Worm (Caenorhabditis elegans) whole organism, late embryonic: ENCODE measurements around the gene rib-2.

Source experiments
- C08G9.2 ChIP-seq: sonication (generic microtip); optimal IDR thresholded peaks from 2 replicates; lab custom pipeline; 2016; ENCODE audit warnings: mild to moderate bottlenecking, missing genetic modification characterization, moderate library complexity, missing compliant biosample characterization
- K02D7.2 ChIP-seq: sonication (generic microtip); optimal IDR thresholded peaks from 2 replicates; lab custom pipeline; 2017; ENCODE audit warnings: mild to moderate bottlenecking, missing genetic modification characterization, missing compliant biosample characterization
- K09A11.1 ChIP-seq: sonication (generic microtip); optimal IDR thresholded peaks from 2 replicates; lab custom pipeline; 2017; ENCODE audit warnings: antibody characterized with exemption, mild to moderate bottlenecking, missing genetic modification characterization, missing compliant biosample characterization; ENCODE audit not compliant: insufficient read depth
- Y22D7AL.16 ChIP-seq: sonication (generic microtip); optimal IDR thresholded peaks from 2 replicates; lab custom pipeline; 2016; ENCODE audit warnings: missing genetic modification characterization, missing compliant biosample characterization
- ceh-19 ChIP-seq: fragments of 200-800 bp; sonication (Bioruptor generic); optimal IDR thresholded peaks from 2 replicates; lab custom pipeline; 2018; ENCODE audit warnings: mild to moderate bottlenecking, missing genetic modification characterization, missing compliant biosample characterization
- ceh-30 ChIP-seq: fragments of 150-350 bp; optimal IDR thresholded peaks from 2 replicates; lab custom pipeline; 2014; ENCODE audit warnings: missing biosample characterization, missing genetic modification characterization
- ceh-34 ChIP-seq: sonication (generic microtip); optimal IDR thresholded peaks from 2 replicates; lab custom pipeline; 2016; ENCODE audit warnings: mild to moderate bottlenecking, missing genetic modification characterization, missing compliant biosample characterization
- ceh-9 ChIP-seq: sonication (generic microtip); optimal IDR thresholded peaks from 2 replicates; lab custom pipeline; 2016; ENCODE audit warnings: mild to moderate bottlenecking, missing genetic modification characterization, inconsistent platforms, missing compliant biosample characterization
- che-1 ChIP-seq: sonication (generic microtip); optimal IDR thresholded peaks from 2 replicates; lab custom pipeline; 2016; ENCODE audit warnings: mild to moderate bottlenecking, missing genetic modification characterization, missing compliant biosample characterization
- dve-1 ChIP-seq: sonication (generic microtip); optimal IDR thresholded peaks from 2 replicates; lab custom pipeline; 2017; ENCODE audit warnings: antibody characterized with exemption, mild to moderate bottlenecking, missing genetic modification characterization, missing compliant biosample characterization
- ets-4 ChIP-seq: sonication (generic microtip); optimal IDR thresholded peaks from 2 replicates; lab custom pipeline; 2016; ENCODE audit warnings: missing genetic modification characterization, missing compliant biosample characterization
- eyg-1 ChIP-seq: sonication (generic microtip); optimal IDR thresholded peaks from 2 replicates; lab custom pipeline; 2016; ENCODE audit warnings: missing genotype, missing genetic modification characterization, missing compliant biosample characterization
- fax-1 ChIP-seq: sonication (generic microtip); optimal IDR thresholded peaks from 2 replicates; lab custom pipeline; 2016; ENCODE audit warnings: missing genotype, missing genetic modification characterization, missing compliant biosample characterization
- fkh-10 ChIP-seq: fragments of 150-350 bp; optimal IDR thresholded peaks from 2 replicates; lab custom pipeline; 2014; ENCODE audit warnings: missing biosample characterization, missing genetic modification reagents, missing genetic modification characterization
- hlh-13 ChIP-seq: fragments of 200-800 bp; sonication (Bioruptor generic); optimal IDR thresholded peaks from 2 replicates; lab custom pipeline; 2018; ENCODE audit warnings: mild to moderate bottlenecking, missing genetic modification characterization, missing compliant biosample characterization
- hlh-30 ChIP-seq: sonication (generic microtip); optimal IDR thresholded peaks from 2 replicates; lab custom pipeline; 2017; ENCODE audit warnings: antibody characterized with exemption, missing genetic modification characterization, missing compliant biosample characterization; ENCODE audit not compliant: insufficient read depth
- hlh-6 ChIP-seq: sonication (generic microtip); optimal IDR thresholded peaks from 2 replicates; lab custom pipeline; 2016; ENCODE audit warnings: missing genotype, missing genetic modification characterization, missing compliant biosample characterization
- hlh-8 ChIP-seq: sonication (generic microtip); optimal IDR thresholded peaks from 2 replicates; lab custom pipeline; 2016; ENCODE audit warnings: missing genotype, missing genetic modification characterization, missing compliant biosample characterization
- madf-2 ChIP-seq: sonication (generic microtip); optimal IDR thresholded peaks from 2 replicates; lab custom pipeline; 2017; ENCODE audit warnings: missing genetic modification characterization, missing compliant biosample characterization
- nfya-1 ChIP-seq: sonication (generic microtip); optimal IDR thresholded peaks from 2 replicates; lab custom pipeline; 2017; ENCODE audit warnings: missing genetic modification characterization, mild to moderate bottlenecking, missing compliant biosample characterization, antibody characterized with exemption, moderate library complexity
- odd-2 ChIP-seq: sonication (generic microtip); optimal IDR thresholded peaks from 2 replicates; lab custom pipeline; 2017; ENCODE audit warnings: antibody characterized with exemption, mild to moderate bottlenecking, missing genetic modification characterization, missing compliant biosample characterization
- pat-9 ChIP-seq: fragments of 200-800 bp; sonication (Bioruptor generic); optimal IDR thresholded peaks from 2 replicates; lab custom pipeline; 2018; ENCODE audit warnings: mild to moderate bottlenecking, missing genetic modification characterization, moderate library complexity, missing compliant biosample characterization
- pha-4 ChIP-seq: fragments of 150-350 bp; optimal IDR thresholded peaks from 2 replicates; lab custom pipeline; 2018; ENCODE audit warnings: missing biosample characterization, missing genetic modification reagents, missing genetic modification characterization
- pqm-1 ChIP-seq: sonication (generic microtip); optimal IDR thresholded peaks from 2 replicates; lab custom pipeline; 2016; ENCODE audit warnings: missing genetic modification characterization, missing compliant biosample characterization
- pros-1 ChIP-seq: fragments of 150-350 bp; optimal IDR thresholded peaks from 2 replicates; lab custom pipeline; 2014; ENCODE audit warnings: missing biosample characterization, missing genetic modification reagents, missing genetic modification characterization
- sdc-2 ChIP-seq: sonication (generic microtip); optimal IDR thresholded peaks from 2 replicates; lab custom pipeline; 2016; ENCODE audit warnings: missing genotype, missing genetic modification characterization, missing compliant biosample characterization
- sox-4 ChIP-seq: sonication (generic microtip); optimal IDR thresholded peaks from 2 replicates; lab custom pipeline; 2017; ENCODE audit warnings: mild to moderate bottlenecking, missing genetic modification characterization, inconsistent platforms, missing compliant biosample characterization
- tbx-7 ChIP-seq: sonication (generic microtip); optimal IDR thresholded peaks from 2 replicates; lab custom pipeline; 2016; ENCODE audit warnings: missing genotype, missing genetic modification characterization, missing compliant biosample characterization
- ttx-3 ChIP-seq: sonication (generic microtip); optimal IDR thresholded peaks from 2 replicates; lab custom pipeline; 2016; ENCODE audit warnings: missing genetic modification reagents, missing genetic modification characterization, missing compliant biosample characterization
- unc-42 ChIP-seq: sonication (generic microtip); optimal IDR thresholded peaks from 2 replicates; lab custom pipeline; 2016; ENCODE audit warnings: missing genotype, missing genetic modification characterization, missing compliant biosample characterization
- unc-55 ChIP-seq: sonication (generic microtip); optimal IDR thresholded peaks from 2 replicates; lab custom pipeline; 2017; ENCODE audit warnings: missing biosample characterization, missing genetic modification reagents, missing genetic modification characterization
- zip-5 ChIP-seq: sonication (generic microtip); optimal IDR thresholded peaks from 2 replicates; lab custom pipeline; 2016; ENCODE audit warnings: missing genetic modification characterization, missing compliant biosample characterization
- ztf-16 ChIP-seq: sonication (generic microtip); optimal IDR thresholded peaks from 2 replicates; lab custom pipeline; 2017; ENCODE audit warnings: missing genetic modification characterization, missing compliant biosample characterization

The rib-2 gene

ce11 chrIII:10733300-10733699, 9.3 kb upstream of the rib-2 start:
- TF ChIP-seq ttx-3, result no peak
- TF ChIP-seq pha-4, result no peak
- TF ChIP-seq tbx-7, result no peak
- TF ChIP-seq unc-42 (tag; lab: Kevin White, UChicago), result no peak
- TF ChIP-seq ztf-16 (tag; lab: Kevin White, UChicago), result no peak
- TF ChIP-seq madf-2 (tag; lab: Kevin White, UChicago), result no peak
- no peak for TF ChIP-seq fax-1 (tag; lab: Kevin White, UChicago)
- no peak for TF ChIP-seq hlh-30 (tag; lab: Kevin White, UChicago)
- TF ChIP-seq zip-5 (tag; lab: Kevin White, UChicago), result no peak
- no peak for TF ChIP-seq ets-4 (tag; lab: Kevin White, UChicago)
- no peak for TF ChIP-seq odd-2
- no peak for TF ChIP-seq unc-55 (GFP tag; lab: Kevin White, UChicago)
- no peak for TF ChIP-seq pros-1 (tag; lab: Kevin White, UChicago)
- TF ChIP-seq hlh-8 (tag; lab: Kevin White, UChicago), result no peak

ce11 chrIII:10734511-10735233, 7.9 kb upstream of the rib-2 start:
- TF ChIP-seq nfya-1 (tag; lab: Kevin White, UChicago) (peak; percentile 93), ceh-34 (tag; lab: Kevin White, UChicago) (no peak)

- TF ChIP-seq ceh-34 (tag; lab: Kevin White, UChicago) (no peak), dve-1 (tag; lab: Kevin White, UChicago) (no peak), ceh-9 (tag; lab: Kevin White, UChicago) (no peak), sox-4 (tag; lab: Kevin White, UChicago) (no peak), K02D7.2 (no peak), che-1 (no peak), eyg-1 (no peak), C08G9.2 (tag; lab: Kevin White, UChicago) (no peak), hlh-30 (tag; lab: Kevin White, UChicago) (no peak), unc-55 (GFP tag; lab: Kevin White, UChicago) (no peak), sdc-2 (no peak), ceh-19 (no peak), K09A11.1 (no peak), ceh-30 (tag; lab: Kevin White, UChicago) (no peak), nfya-1 (tag; lab: Kevin White, UChicago) (no peak), pha-4 (no peak)
These were observed 6.2 kb upstream of the rib-2 start for ce11 chrIII:10736322-10736985.

ce11 chrIII:10738081-10738480, 4.5 kb upstream of the rib-2 start:
- TF ChIP-seq K09A11.1 (no peak), pat-9 (no peak), eyg-1 (no peak), Y22D7AL.16 (no peak), fkh-10 (no peak), unc-42 (tag; lab: Kevin White, UChicago) (no peak), pqm-1 (tag; lab: Kevin White, UChicago) (no peak), hlh-13 (GFP tag; lab: Kevin White, UChicago) (no peak), pha-4 (no peak), ceh-19 (no peak), odd-2 (no peak), hlh-6 (tag; lab: Kevin White, UChicago) (no peak), madf-2 (tag; lab: Kevin White, UChicago) (no peak)
